Worm (Caenorhabditis elegans): Measurements from ENCODE around the gene C34B4.3.

The C34B4.3 gene

DNA sequence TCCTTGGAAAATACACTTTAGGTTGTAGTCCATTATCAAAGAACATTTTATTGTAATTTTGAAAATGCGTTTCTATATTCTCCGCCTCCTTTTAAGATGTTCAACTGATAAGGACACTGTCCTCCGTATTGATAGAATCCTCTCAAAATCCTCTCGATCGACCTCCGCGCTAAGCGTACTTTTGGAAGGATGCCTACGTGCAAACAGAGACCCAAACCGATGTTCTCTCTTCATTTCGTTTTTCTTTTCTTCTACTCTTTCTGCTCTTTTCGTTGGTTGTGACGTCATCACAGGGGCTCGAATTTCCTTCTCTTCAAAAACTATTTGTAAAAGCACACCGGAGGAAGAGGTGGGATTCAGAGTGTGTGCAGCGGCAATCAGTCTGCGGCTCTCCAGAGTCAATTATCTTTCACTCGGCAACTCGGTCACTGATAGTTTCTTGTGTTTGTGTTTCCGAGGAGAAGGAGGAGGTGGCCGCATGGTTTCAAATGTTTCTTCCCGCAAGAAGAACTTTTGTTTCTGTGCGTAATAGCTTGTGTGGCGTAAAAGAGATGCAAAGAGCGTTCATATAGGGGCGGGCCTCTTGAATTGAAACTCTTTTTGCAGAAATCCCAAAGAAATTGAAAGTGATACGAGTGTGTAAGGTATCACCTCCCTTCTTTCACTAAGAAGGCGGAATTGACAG, 11.6 kb upstream of the C34B4.3 start, which contains the start of gene C34B4.2:
TSS of gene C34B4.2 (plus strand) at position 614 of the 685 bp plus-strand sequence.
- TF ChIP-seq ceh-43 (GFP tag; optimal IDR thresholded peaks at IDR 0.05), result no peak
- no peak for TF ChIP-seq snpc-4 (tag; optimal IDR thresholded peaks at IDR 0.05)
- TF ChIP-seq ham-2 (GFP tag; optimal IDR thresholded peaks at IDR 0.05), result no peak
- no peak for TF ChIP-seq M03D4.4 (tag; optimal IDR thresholded peaks at IDR 0.05)
- no peak for TF ChIP-seq blmp-1 (tag; optimal IDR thresholded peaks at IDR 0.05)
- TF ChIP-seq bed-3 (GFP tag; optimal IDR thresholded peaks at IDR 0.05), result no peak
- TF ChIP-seq lsy-2 (tag; optimal IDR thresholded peaks at IDR 0.05), result no peak
- no peak for TF ChIP-seq mab-5 (tag; optimal IDR thresholded peaks at IDR 0.05)
- TF ChIP-seq unc-39 (tag; optimal IDR thresholded peaks at IDR 0.05), result no peak
- TF ChIP-seq nhr-2 (tag; optimal IDR thresholded peaks at IDR 0.05), result no peak
- peak; percentile 38 for TF ChIP-seq pha-4 (tag; optimal IDR thresholded peaks at IDR 0.05)
- TF ChIP-seq elt-1 (tag; optimal IDR thresholded peaks at IDR 0.05; ENCODE audit: borderline replicate concordance, insufficient read depth), result no peak
- no peak for TF ChIP-seq tbx-8 (GFP tag; optimal IDR thresholded peaks at IDR 0.05)
- no peak for TF ChIP-seq sptf-1 (tag; optimal IDR thresholded peaks at IDR 0.05)
- TF ChIP-seq unc-62 (GFP tag; optimal IDR thresholded peaks at IDR 0.05), result no peak
- TF ChIP-seq nhr-12 (tag; optimal IDR thresholded peaks at IDR 0.05), result no peak
- TF ChIP-seq hlh-1 (tag; optimal IDR thresholded peaks at IDR 0.05), result peak; percentile 49
- TF ChIP-seq nhr-237 (tag; optimal IDR thresholded peaks at IDR 0.05), result peak; percentile 44
- TF ChIP-seq ceh-39 (tag; optimal IDR thresholded peaks at IDR 0.05), result no peak
- peak; percentile 12 for TF ChIP-seq ces-1 (GFP tag; optimal IDR thresholded peaks at IDR 0.05)
- TF ChIP-seq nhr-28 (tag; optimal IDR thresholded peaks at IDR 0.05), result no peak
- TF ChIP-seq sem-2 (GFP tag; optimal IDR thresholded peaks at IDR 0.05), result no peak
- no peak for TF ChIP-seq lin-13 (tag; optimal IDR thresholded peaks at IDR 0.05)
- no peak for TF ChIP-seq ztf-11 (tag; optimal IDR thresholded peaks at IDR 0.05)
- no peak for TF ChIP-seq drap-1 (GFP tag; optimal IDR thresholded peaks at IDR 0.05)
- TF ChIP-seq elt-3 (tag; optimal IDR thresholded peaks at IDR 0.05), result no peak
- peak; percentile 14 for TF ChIP-seq unc-120 (tag; optimal IDR thresholded peaks at IDR 0.05; ENCODE audit: poor library complexity, severe bottlenecking)
- TF ChIP-seq cnd-1 (tag; optimal IDR thresholded peaks at IDR 0.05), result no peak
- peak; percentile 43 for TF ChIP-seq zip-8 (tag; optimal IDR thresholded peaks at IDR 0.05)

DNA sequence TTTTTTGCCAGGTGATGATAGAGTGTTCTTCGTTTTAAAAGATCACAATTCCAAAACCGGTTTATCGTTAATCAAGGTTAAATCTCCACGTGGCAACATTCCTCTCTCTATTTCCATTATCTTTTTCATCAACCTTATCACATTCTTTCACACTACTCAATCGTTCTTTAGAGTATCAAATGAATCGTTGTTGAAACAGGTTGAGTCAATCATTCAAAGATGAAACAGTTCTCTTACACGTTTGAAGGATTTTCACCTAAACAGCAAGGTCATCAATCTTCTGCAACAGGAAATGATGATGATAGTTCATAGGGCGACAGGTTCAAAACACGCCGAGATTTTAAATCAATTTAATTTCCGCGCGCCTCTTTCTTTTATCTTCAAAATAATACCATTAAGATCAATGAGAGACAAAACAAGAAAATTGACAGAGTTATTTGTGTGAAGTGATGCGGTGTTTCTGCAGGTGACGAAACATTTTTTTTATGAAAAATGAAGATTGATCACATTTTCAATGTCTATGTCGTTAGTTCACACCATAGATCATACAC, 10.3 kb upstream of the C34B4.3 start:
- TF ChIP-seq ceh-43 (GFP tag; optimal IDR thresholded peaks at IDR 0.05) (no peak), unc-62 (GFP tag; optimal IDR thresholded peaks at IDR 0.05) (peak; percentile 8), pha-4 (tag; optimal IDR thresholded peaks at IDR 0.05) (no peak), unc-39 (tag; optimal IDR thresholded peaks at IDR 0.05) (no peak), ham-2 (GFP tag; optimal IDR thresholded peaks at IDR 0.05) (no peak), ceh-83 (GFP tag; optimal IDR thresholded peaks at IDR 0.05) (no peak)

DNA sequence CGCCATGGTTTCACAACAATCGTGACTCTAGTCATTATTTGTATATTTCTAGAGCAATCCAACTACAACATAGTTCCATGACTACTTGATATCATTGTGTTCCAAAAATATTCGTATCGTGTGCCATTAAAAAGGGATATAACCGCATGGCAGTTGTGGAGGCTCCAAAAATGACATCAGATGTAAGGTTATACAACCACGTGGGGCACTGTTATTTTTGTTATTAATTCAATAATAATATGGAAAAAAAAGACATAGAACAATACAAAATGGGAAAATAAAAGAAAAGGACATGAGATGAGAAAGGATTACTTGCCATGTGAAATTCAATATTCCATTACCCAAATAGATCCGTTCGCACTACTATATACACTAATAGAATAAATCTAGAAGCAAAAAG, 4.5 kb upstream of the C34B4.3 start:
- TF ChIP-seq lsy-2 (tag; optimal IDR thresholded peaks at IDR 0.05) (no peak), zip-8 (tag; optimal IDR thresholded peaks at IDR 0.05) (no peak), ceh-83 (GFP tag; optimal IDR thresholded peaks at IDR 0.05) (no peak), bed-3 (GFP tag; optimal IDR thresholded peaks at IDR 0.05) (no peak), unc-62 (GFP tag; optimal IDR thresholded peaks at IDR 0.05) (no peak), lin-32 (GFP tag; optimal IDR thresholded peaks at IDR 0.05) (no peak), ztf-11 (tag; optimal IDR thresholded peaks at IDR 0.05) (no peak), nhr-28 (tag; optimal IDR thresholded peaks at IDR 0.05) (no peak), tbx-8 (GFP tag; optimal IDR thresholded peaks at IDR 0.05) (no peak), flh-1 (GFP tag; optimal IDR thresholded peaks at IDR 0.05) (no peak), unc-120 (tag; optimal IDR thresholded peaks at IDR 0.05; ENCODE audit: poor library complexity, severe bottlenecking) (no peak), mep-1 (tag; optimal IDR thresholded peaks at IDR 0.05) (no peak), cnd-1 (tag; optimal IDR thresholded peaks at IDR 0.05) (no peak), mab-5 (tag; optimal IDR thresholded peaks at IDR 0.05) (no peak), ces-1 (GFP tag; optimal IDR thresholded peaks at IDR 0.05) (no peak), mls-2 (tag; optimal IDR thresholded peaks at IDR 0.05) (no peak)
